Fruit fly (Drosophila melanogaster) whole organism, larva: ENCODE data around the gene CG18586.

ENCODE experiments used
- noc ChIP-seq: fragments of 200-800 bp; sonication (Bioruptor generic); optimal IDR thresholded peaks from 3 replicates; lab custom pipeline; 2019; ENCODE audit warnings: missing biosample characterization, mild to moderate bottlenecking, missing genetic modification characterization, moderate library complexity

The CG18586 gene

dm6 chr3L:5851636-5852035 lies 21.5 kb upstream of the CG18586 start:
- no peak for TF ChIP-seq noc (tag; lab: Kevin White, UChicago)

dm6 chr3L:5855098-5855497 lies 18.0 kb upstream of the CG18586 start:
- no peak for TF ChIP-seq noc (tag; lab: Kevin White, UChicago)

DNA sequence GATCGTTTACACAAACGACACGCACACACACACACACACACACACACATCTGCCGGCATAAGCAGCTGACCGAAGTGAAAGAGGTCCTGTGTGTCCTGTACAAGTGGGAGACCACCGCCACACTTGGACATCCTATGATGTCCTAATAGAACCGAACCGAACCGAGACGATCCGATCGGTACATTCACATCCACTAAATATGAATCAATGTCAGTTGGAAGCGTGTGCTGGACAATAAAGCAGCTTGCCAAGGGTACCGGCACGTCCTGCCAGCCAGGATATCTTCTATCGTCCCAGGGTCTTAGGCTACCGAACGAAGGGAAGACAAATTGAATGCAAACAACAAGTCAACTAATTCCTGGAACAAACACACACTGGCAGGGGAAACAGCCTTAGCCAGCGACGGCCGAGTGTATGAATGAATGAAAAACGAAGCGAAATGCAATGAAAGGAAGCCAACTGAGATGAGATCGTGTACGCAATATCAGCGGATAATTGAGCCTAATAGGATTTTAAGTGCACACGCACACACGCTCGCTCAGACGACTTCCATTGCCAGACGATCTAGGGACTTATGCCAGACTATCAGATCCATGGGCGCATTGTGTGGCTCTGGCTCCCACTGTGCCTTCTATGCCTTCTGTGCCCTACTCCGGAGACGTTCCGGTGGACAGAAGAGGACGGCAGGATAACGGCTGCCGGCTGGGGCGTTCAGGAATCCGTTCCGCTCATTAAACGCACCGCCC lies 16.9 kb upstream of the CG18586 start:
- no peak for TF ChIP-seq noc (tag; lab: Kevin White, UChicago)

dm6 chr3L:5856919-5857318 lies 16.2 kb upstream of the CG18586 start:
- TF ChIP-seq noc (tag; lab: Kevin White, UChicago) = no peak

dm6 chr3L:5859029-5859428 lies 14.1 kb upstream of the CG18586 start:
- TF ChIP-seq noc (tag; lab: Kevin White, UChicago) = no peak

DNA sequence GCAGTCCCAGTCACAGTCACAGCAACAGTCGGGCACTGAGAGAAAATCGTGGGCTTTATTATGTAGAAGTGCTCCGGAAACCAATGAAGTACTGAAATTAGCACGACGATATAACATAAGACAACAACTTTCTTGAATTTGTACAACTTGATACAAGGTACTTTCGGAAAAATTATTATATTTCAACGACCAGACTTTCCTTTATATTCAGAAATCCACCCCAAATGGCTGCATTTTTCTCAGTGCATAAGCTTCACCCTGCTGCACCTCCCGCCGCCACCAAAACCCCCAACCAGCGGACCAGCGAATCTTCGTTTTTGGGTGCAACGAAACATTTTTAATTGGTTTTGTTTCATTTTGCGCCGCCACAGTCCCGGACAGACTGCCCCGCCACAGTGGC lies 10.1 kb upstream of the CG18586 start:
- TF ChIP-seq noc (tag; lab: Kevin White, UChicago) = no peak

DNA sequence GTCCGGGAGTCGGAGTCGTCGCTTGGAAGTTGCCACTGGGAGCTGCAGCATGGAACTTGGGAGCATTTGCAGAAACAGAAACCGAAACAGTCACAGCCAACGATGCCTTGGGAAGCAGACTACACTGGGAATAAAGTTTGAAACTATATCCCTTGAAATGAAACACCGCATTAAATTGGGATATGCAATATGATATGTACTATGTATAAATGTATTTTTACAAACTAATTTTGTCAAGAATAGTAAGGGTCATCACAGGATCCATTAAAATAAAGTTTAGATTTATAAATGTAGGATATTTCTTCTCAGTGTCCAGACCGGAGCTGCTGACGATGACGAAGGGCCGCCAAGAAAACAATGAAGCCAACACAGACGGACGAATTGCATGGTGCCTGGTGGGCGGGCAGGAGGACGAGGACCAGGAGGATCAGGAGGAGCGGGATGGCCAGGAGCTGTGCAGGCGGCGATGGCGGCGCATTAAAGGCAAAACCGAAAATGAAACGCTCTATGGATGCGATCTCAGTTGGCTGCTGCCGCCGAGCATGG lies 9.2 kb upstream of the CG18586 start:
- no peak for TF ChIP-seq noc (tag; lab: Kevin White, UChicago)

DNA sequence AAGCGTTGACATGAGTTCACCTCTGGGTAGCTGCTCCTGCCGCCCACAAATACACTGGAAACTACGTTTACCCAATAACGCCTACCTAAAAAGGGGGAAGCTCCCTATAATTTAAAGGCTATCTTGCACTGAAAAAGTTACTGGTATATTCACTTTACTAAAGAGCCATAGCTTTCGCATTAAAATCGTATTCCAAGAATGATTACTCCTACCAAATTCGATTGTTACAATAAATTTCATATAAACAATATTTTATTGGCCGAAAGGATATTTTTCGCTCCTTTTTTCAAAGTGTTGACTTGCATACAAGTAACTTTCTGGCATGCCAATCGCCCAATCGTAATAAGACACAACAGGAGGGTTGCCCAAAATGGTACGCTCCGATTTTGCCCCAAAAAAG lies 6.2 kb upstream of the CG18586 start:
- no peak for TF ChIP-seq noc (tag; lab: Kevin White, UChicago)

DNA sequence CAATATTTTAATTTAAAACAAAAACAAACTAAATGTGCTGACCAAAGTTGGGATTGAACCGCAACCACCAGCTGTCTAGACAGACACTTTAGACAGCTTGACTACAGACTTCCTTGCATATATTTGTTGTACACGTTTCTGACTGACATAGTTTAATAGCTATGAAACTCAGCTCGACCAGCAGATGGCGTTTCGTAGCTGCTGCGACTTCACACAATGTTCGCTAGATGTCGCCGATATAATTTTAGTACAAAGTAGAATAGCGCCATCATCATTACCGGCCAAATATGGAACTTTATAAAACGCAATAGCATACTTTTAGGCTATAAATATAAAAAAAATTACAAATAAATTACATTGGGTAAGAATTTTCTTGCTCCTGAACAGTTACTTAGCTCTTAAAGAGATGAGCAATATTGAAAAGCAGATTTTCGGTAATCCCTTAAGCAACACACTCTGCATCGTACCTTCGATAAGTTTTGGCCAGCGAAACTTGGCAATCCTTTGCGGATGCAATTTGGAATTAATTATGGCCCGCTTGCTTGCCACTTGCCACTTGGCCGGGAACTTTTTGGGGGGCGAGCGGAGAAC lies 3.4 kb upstream of the CG18586 start:
- no peak for TF ChIP-seq noc (tag; lab: Kevin White, UChicago)

dm6 chr3L:5871201-5871600 lies 1.9 kb upstream of the CG18586 start, which contains the start of gene CG5568:
TSS of gene CG5568 (plus strand) at chr3L:5871501.
- no peak for TF ChIP-seq noc (tag; lab: Kevin White, UChicago)

DNA sequence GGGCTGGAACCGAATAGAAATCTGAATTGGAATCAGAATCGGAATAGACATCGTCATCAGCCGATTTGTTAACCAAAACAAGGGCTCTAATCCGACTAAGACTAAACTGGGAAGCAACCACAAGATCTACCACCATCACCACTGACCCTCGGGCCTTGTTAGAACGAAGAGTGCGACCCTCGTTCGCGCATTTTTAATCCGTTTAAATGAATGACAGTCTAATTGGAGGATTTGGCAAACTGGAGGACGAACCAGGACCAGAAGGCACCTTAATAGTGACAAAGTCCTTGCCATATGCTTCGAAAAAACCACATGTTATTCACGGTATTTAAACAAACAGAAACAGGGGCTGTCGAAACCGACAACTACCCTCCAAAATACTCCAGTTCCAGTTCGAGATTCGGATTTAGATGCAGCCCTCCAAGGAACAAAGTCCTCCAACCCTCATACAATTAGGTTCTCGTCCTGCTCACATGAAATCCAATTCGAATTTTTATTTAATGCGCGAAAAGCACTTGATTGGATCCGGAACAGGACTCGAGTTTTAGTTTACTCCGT lies 5.7 kb downstream of the CG18586 start:
- TF ChIP-seq noc (tag; lab: Kevin White, UChicago) = no peak

dm6 chr3L:5881310-5882208 lies 8.4 kb downstream of the CG18586 start:
- TF ChIP-seq noc (tag; lab: Kevin White, UChicago) = no peak

DNA sequence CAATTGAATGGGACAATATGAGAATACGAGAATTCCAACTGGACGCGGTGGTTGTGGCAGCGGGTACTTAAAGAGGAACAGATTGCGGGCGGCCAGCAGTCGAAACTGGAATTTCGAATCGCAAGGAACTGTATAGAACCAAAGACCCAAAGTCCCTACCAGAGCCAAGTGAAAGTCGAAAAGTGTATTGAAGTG lies 9.0 kb downstream of the CG18586 start, which contains the start of gene CG13287:
Gene CG13287, plus strand, starts transcription at position 96 of the 195 bp plus-strand sequence.
- TF ChIP-seq noc (tag; lab: Kevin White, UChicago) = no peak

- no peak for TF ChIP-seq noc (tag; lab: Kevin White, UChicago)
Measured at dm6 chr3L:5884735-5885134, 11.6 kb downstream of the CG18586 start.

dm6 chr3L:5891114-5891513 lies 18.0 kb downstream of the CG18586 start:
- TF ChIP-seq noc (tag; lab: Kevin White, UChicago) = no peak

DNA sequence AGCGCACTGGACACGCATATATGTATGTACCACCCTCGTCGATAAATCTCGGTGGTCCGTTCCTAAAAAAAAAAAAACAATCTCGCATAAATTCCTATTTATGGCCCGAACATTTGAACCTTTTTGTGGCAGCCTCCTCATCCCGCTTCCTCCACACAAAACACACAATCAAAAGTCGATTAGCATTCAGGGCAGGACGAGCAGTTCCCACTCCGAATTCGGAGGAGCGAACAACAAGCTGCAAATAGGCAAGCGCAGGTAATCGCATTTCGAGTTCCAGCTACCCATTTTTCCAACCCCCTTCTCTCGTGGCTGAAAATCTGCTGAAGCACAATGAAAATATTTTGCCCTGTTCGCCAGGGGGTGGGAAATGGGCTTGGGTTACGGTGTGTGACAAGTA lies 18.7 kb downstream of the CG18586 start:
- TF ChIP-seq noc (tag; lab: Kevin White, UChicago) = no peak
